Worm (Caenorhabditis elegans): ENCODE results near the gene clec-70.

DNA sequence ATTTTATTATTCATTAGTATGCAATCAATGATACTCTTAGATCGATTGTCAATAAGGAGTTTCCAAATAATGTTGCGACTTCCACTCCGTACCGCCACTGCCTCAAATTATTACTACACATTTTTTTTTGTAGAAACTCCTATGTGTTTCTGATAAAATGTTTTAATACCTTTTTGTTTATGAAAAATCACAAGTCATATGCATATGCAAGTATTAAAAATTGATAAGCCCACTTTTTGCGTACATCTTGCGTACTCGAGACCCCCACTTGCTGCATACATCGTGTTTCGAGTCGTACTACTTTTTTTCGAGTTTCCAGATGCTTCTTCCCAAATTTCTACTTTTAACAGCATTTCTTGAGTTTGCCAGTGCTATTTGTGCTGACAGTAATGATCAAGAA lies 32.5 kb downstream of the clec-70 start, which contains the start of gene clec-76:
- no peak for TF ChIP-seq pes-1 (GFP tag; IDR thresholded peaks at IDR 0.05)
- no peak for TF ChIP-seq hmbx-1 (tag; optimal IDR thresholded peaks at IDR 0.05)
- no peak for TF ChIP-seq tra-4 (tag; optimal IDR thresholded peaks at IDR 0.05)
- no peak for TF ChIP-seq ama-1 (optimal IDR thresholded peaks at IDR 0.05)
- no peak for TF ChIP-seq tbx-11 (GFP tag; IDR thresholded peaks at IDR 0.05)
- TF ChIP-seq hmg-4 (GFP tag; optimal IDR thresholded peaks at IDR 0.05): no peak
- TF ChIP-seq ceh-13 (GFP tag; optimal IDR thresholded peaks at IDR 0.05): no peak
- TF ChIP-seq flt-1 (GFP tag; IDR thresholded peaks at IDR 0.05): no peak
- TF ChIP-seq sea-1 (GFP tag; conservative IDR thresholded peaks at IDR 0.05): no peak
- TF ChIP-seq scrt-1 (GFP tag; IDR thresholded peaks at IDR 0.05): no peak
- no peak for TF ChIP-seq ceh-36 (tag; optimal IDR thresholded peaks at IDR 0.05)
- no peak for TF ChIP-seq B0310.2 (tag; optimal IDR thresholded peaks at IDR 0.05)
